Fruit fly (Drosophila melanogaster) whole organism: Measurements from ENCODE around the gene Polr3A.

ENCODE experiments used
- Dll ChIP-seq: fragments of >200 bp; optimal IDR thresholded peaks from 2 replicates; lab custom pipeline; 2017
- psq ChIP-seq: fragments of >200 bp; optimal IDR thresholded peaks from 2 replicates; lab custom pipeline; 2017
- usp ChIP-seq: fragments of >200 bp; optimal IDR thresholded peaks from 2 replicates; lab custom pipeline; 2017; ENCODE audit warnings: missing biosample characterization, missing genetic modification characterization, mixed read lengths

- TF ChIP-seq psq (lab: Kevin White, UChicago) = no peak
- TF ChIP-seq Dll (lab: Kevin White, UChicago) = no peak
- TF ChIP-seq usp (GFP tag; lab: Kevin White, UChicago) = no peak
Measured at dm6 chrX:15816905-15817304, 54.1 kb downstream of the Polr3A start.
